Fruit fly (Drosophila melanogaster) whole organism, embryonic: ENCODE data around the gene GAPsec.

ENCODE experiments used
- Ada2b ChIP-seq: fragments of 200-800 bp; sonication (Bioruptor generic); IDR thresholded peaks from 2 replicates; pipeline ENCODE4 v1.3.6; 2022; ENCODE audit warnings: missing biosample characterization, missing genetic modification characterization
- Aef1 ChIP-seq: fragments of 200-800 bp; sonication (Bioruptor generic); IDR thresholded peaks from 3 replicates; pipeline ENCODE4 v1.3.6; 2022; ENCODE audit warnings: missing biosample characterization, missing genetic modification characterization
- CG10267 ChIP-seq: fragments of 200-800 bp; sonication (Bioruptor generic); optimal IDR thresholded peaks from 2 replicates; lab custom pipeline; 2018; ENCODE audit warnings: missing biosample characterization, mild to moderate bottlenecking, missing genetic modification characterization, moderate library complexity
- CG10274 ChIP-seq: fragments of 200-800 bp; sonication (Bioruptor generic); optimal IDR thresholded peaks from 3 replicates; lab custom pipeline; 2017; ENCODE audit warnings: missing biosample characterization, mild to moderate bottlenecking, missing genetic modification characterization
- CG10366 ChIP-seq: fragments of 200-800 bp; sonication (Bioruptor generic); IDR thresholded peaks from 2 replicates; pipeline ENCODE4 v1.3.6; 2022; ENCODE audit warnings: missing biosample characterization, missing genetic modification characterization
- CG10979 ChIP-seq: fragments of 200-800 bp; sonication (Bioruptor generic); optimal IDR thresholded peaks from 2 replicates; lab custom pipeline; 2018; ENCODE audit warnings: missing biosample characterization, mild to moderate bottlenecking, missing genetic modification characterization, moderate library complexity
- CG11504 ChIP-seq: fragments of 200-800 bp; sonication (Bioruptor generic); optimal IDR thresholded peaks from 3 replicates; lab custom pipeline; 2019; ENCODE audit warnings: missing biosample characterization, mild to moderate bottlenecking, missing genetic modification characterization, moderate library complexity
- CG15269 ChIP-seq: fragments of 200-800 bp; sonication (Bioruptor generic); optimal IDR thresholded peaks from 2 replicates; lab custom pipeline; 2018; ENCODE audit warnings: missing biosample characterization, mild to moderate bottlenecking, missing genetic modification characterization, moderate library complexity
- CG30403 ChIP-seq: fragments of 200-800 bp; sonication (Bioruptor generic); optimal IDR thresholded peaks from 3 replicates; lab custom pipeline; 2016; ENCODE audit warnings: missing biosample characterization, missing genetic modification characterization
- CG3407 ChIP-seq: fragments of 200-800 bp; sonication (Bioruptor generic); optimal IDR thresholded peaks from 2 replicates; lab custom pipeline; 2018; ENCODE audit warnings: missing biosample characterization, mild to moderate bottlenecking, missing genetic modification characterization
- CG3838 ChIP-seq: fragments of 200-800 bp; sonication (Bioruptor generic); optimal IDR thresholded peaks from 3 replicates; lab custom pipeline; 2016; ENCODE audit warnings: missing biosample characterization, missing genetic modification characterization
- CG5180 ChIP-seq: fragments of 200-800 bp; sonication (Bioruptor generic); optimal IDR thresholded peaks from 3 replicates; lab custom pipeline; 2017; ENCODE audit warnings: missing biosample characterization, missing genetic modification characterization, mild to moderate bottlenecking, moderate library complexity, missing genetic modification reagents
- CG6175 ChIP-seq: fragments of 200-800 bp; sonication (Bioruptor generic); IDR thresholded peaks from 3 replicates; pipeline ENCODE4 v1.3.6; 2022; ENCODE audit warnings: missing biosample characterization, missing genetic modification characterization
- CG8089 ChIP-seq: fragments of 200-800 bp; sonication (Bioruptor generic); optimal IDR thresholded peaks from 3 replicates; lab custom pipeline; 2016; ENCODE audit warnings: missing biosample characterization, missing genetic modification characterization
- CG8478 ChIP-seq: fragments of >200 bp; optimal IDR thresholded peaks from 2 replicates; lab custom pipeline; 2018
- CG9609 ChIP-seq: fragments of 200-800 bp; sonication (Bioruptor generic); optimal IDR thresholded peaks from 3 replicates; lab custom pipeline; 2016; ENCODE audit warnings: missing biosample characterization, missing genetic modification characterization
- CG9876 ChIP-seq: fragments of 200-800 bp; sonication (Bioruptor generic); optimal IDR thresholded peaks from 2 replicates; lab custom pipeline; 2016; ENCODE audit warnings: missing biosample characterization, missing genetic modification characterization
- CkIIα-i1 ChIP-seq: fragments of 200-800 bp; sonication (Bioruptor generic); IDR thresholded peaks from 2 replicates; pipeline ENCODE4 v1.3.6; 2022; ENCODE audit warnings: missing biosample characterization, missing genetic modification characterization
- Dad ChIP-seq: fragments of 200-800 bp; sonication (Bioruptor generic); optimal IDR thresholded peaks from 3 replicates; lab custom pipeline; 2016; ENCODE audit warnings: missing biosample characterization, missing genetic modification characterization
- Dek ChIP-seq: fragments of 200-800 bp; sonication (Bioruptor generic); optimal IDR thresholded peaks from 3 replicates; lab custom pipeline; 2019; ENCODE audit warnings: missing biosample characterization, mild to moderate bottlenecking, missing genetic modification characterization, moderate library complexity
- Dfd ChIP-seq, 2 experiments: fragments of >200 bp; optimal IDR thresholded peaks; 2 replicates each; lab custom pipeline; 2017; ENCODE audit warnings: missing biosample characterization in 2 of 2, missing genetic modification characterization in 2 of 2
- GATAe ChIP-seq: fragments of 200-800 bp; sonication (Bioruptor generic); conservative IDR thresholded peaks from 2 replicates; pipeline ENCODE4 v1.3.6; 2022; ENCODE audit warnings: missing biosample characterization, missing genetic modification characterization
- Gug ChIP-seq: fragments of 200-800 bp; sonication (Bioruptor generic); IDR thresholded peaks from 4 replicates; pipeline ENCODE4 v1.3.6; 2022; ENCODE audit warnings: missing biosample characterization, missing genetic modification characterization
- Hr78 ChIP-seq, 2 experiments: fragments of 200-800 bp in 1 of 2; fragments of >200 bp in 1 of 2; sonication (Bioruptor generic) in 1 of 2; optimal IDR thresholded peaks; 2 replicates each; lab custom pipeline; 2017 to 2019; ENCODE audit warnings: missing biosample characterization in 2 of 2, missing genetic modification characterization in 2 of 2, mild to moderate bottlenecking in 1 of 2, moderate library complexity in 1 of 2
- MTF-1 ChIP-seq: fragments of 200-800 bp; sonication (Bioruptor generic); optimal IDR thresholded peaks from 2 replicates; lab custom pipeline; 2018; ENCODE audit warnings: missing biosample characterization, mild to moderate bottlenecking, missing genetic modification characterization, borderline replicate concordance
- NFAT ChIP-seq: fragments of 200-800 bp; sonication (Bioruptor generic); IDR thresholded peaks from 2 replicates; pipeline ENCODE4 v1.3.6; 2022; ENCODE audit warnings: missing biosample characterization, missing genetic modification characterization
- Neu2 ChIP-seq: fragments of 200-800 bp; sonication (Bioruptor generic); optimal IDR thresholded peaks from 3 replicates; lab custom pipeline; 2016; ENCODE audit warnings: missing biosample characterization, missing genetic modification characterization, borderline replicate concordance
- PHDP ChIP-seq: fragments of 200-800 bp; sonication (Bioruptor generic); optimal IDR thresholded peaks from 3 replicates; lab custom pipeline; 2018; ENCODE audit warnings: missing biosample characterization, mild to moderate bottlenecking, missing genetic modification characterization, moderate library complexity
- Poxn ChIP-seq: fragments of 200-800 bp; sonication (Bioruptor generic); IDR thresholded peaks from 2 replicates; pipeline ENCODE4 v1.3.6; 2022; ENCODE audit warnings: missing biosample characterization, missing genetic modification characterization
- Scr ChIP-seq: fragments of 200-800 bp; sonication (Bioruptor generic); IDR thresholded peaks from 2 replicates; pipeline ENCODE4 v1.3.6; 2022; ENCODE audit warnings: missing biosample characterization, missing genetic modification characterization; ENCODE audit not compliant: partially characterized antibody
- Spps ChIP-seq: fragments of 200-800 bp; sonication (Bioruptor generic); optimal IDR thresholded peaks from 2 replicates; lab custom pipeline; 2018; ENCODE audit warnings: missing biosample characterization, mild to moderate bottlenecking, missing genetic modification characterization
- Usf ChIP-seq: fragments of 200-800 bp; sonication (Bioruptor generic); optimal IDR thresholded peaks from 2 replicates; lab custom pipeline; 2017; ENCODE audit warnings: missing genotype, missing biosample characterization, missing genetic modification characterization
- az2 ChIP-seq: fragments of 200-800 bp; sonication (Bioruptor generic); optimal IDR thresholded peaks from 3 replicates; lab custom pipeline; 2016; ENCODE audit warnings: missing biosample characterization, missing genetic modification characterization
- chinmo ChIP-seq: fragments of 200-800 bp; sonication (Bioruptor generic); IDR thresholded peaks from 4 replicates; pipeline ENCODE4 v1.3.6; 2022; ENCODE audit warnings: missing biosample characterization, missing genetic modification characterization; ENCODE audit not compliant: partially characterized antibody
- da ChIP-seq: fragments of 200-800 bp; sonication (Bioruptor generic); optimal IDR thresholded peaks from 2 replicates; lab custom pipeline; 2016; ENCODE audit warnings: missing biosample characterization, missing genetic modification characterization
- danr ChIP-seq: fragments of 200-800 bp; sonication (Bioruptor generic); IDR thresholded peaks from 2 replicates; pipeline ENCODE4 v1.3.6; 2022; ENCODE audit warnings: missing biosample characterization, missing genetic modification characterization
- gce ChIP-seq: fragments of 200-800 bp; sonication (Bioruptor generic); IDR thresholded peaks from 3 replicates; pipeline ENCODE4 v1.3.6; 2022; ENCODE audit warnings: missing biosample characterization, missing genetic modification characterization
- grn ChIP-seq: fragments of 200-800 bp; sonication (Bioruptor generic); optimal IDR thresholded peaks from 3 replicates; lab custom pipeline; 2017; ENCODE audit warnings: missing biosample characterization, missing genetic modification characterization
- jigr1 ChIP-seq: fragments of 200-800 bp; sonication (Bioruptor generic); IDR thresholded peaks from 3 replicates; pipeline ENCODE4 v1.3.6; 2022; ENCODE audit warnings: missing biosample characterization, missing genetic modification characterization
- kay ChIP-seq: fragments of 200-800 bp; sonication (Bioruptor generic); optimal IDR thresholded peaks from 2 replicates; lab custom pipeline; 2016; ENCODE audit warnings: missing biosample characterization, missing genetic modification characterization
- kni ChIP-seq: fragments of 200-800 bp; sonication (Bioruptor generic); optimal IDR thresholded peaks from 3 replicates; lab custom pipeline; 2017; ENCODE audit warnings: mild to moderate bottlenecking, missing biosample characterization, missing genetic modification reagents, missing genetic modification characterization
- lmd ChIP-seq: fragments of 200-800 bp; sonication (Bioruptor generic); IDR thresholded peaks from 2 replicates; pipeline ENCODE4 v1.3.6; 2022; ENCODE audit warnings: missing biosample characterization, missing genetic modification characterization
- mam ChIP-seq: fragments of 200-800 bp; sonication (Bioruptor generic); optimal IDR thresholded peaks from 3 replicates; lab custom pipeline; 2016; ENCODE audit warnings: missing biosample characterization, missing genetic modification characterization
- nerfin-1 ChIP-seq: fragments of 200-800 bp; sonication (Bioruptor generic); optimal IDR thresholded peaks from 3 replicates; lab custom pipeline; 2019; ENCODE audit warnings: missing biosample characterization, mild to moderate bottlenecking, missing genetic modification characterization, moderate library complexity
- pho ChIP-seq: fragments of 200-800 bp; sonication (Bioruptor generic); optimal IDR thresholded peaks from 2 replicates; lab custom pipeline; 2016; ENCODE audit warnings: missing biosample characterization, missing genetic modification characterization
- pzg ChIP-seq: fragments of 200-800 bp; sonication (Bioruptor generic); optimal IDR thresholded peaks from 3 replicates; lab custom pipeline; 2018; ENCODE audit warnings: missing biosample characterization, mild to moderate bottlenecking, missing genetic modification characterization, moderate library complexity
- ro ChIP-seq: fragments of 200-800 bp; sonication (Bioruptor generic); IDR thresholded peaks from 2 replicates; pipeline ENCODE4 v1.3.6; 2022; ENCODE audit warnings: missing biosample characterization, missing genetic modification characterization
- tx ChIP-seq: fragments of 200-800 bp; sonication (Bioruptor generic); optimal IDR thresholded peaks from 2 replicates; lab custom pipeline; 2016; ENCODE audit warnings: missing biosample characterization, missing genetic modification characterization

GAPsec gene

dm6 chr3L:8629701-8630343, 6.1 kb upstream of the GAPsec start (continued):
- TF ChIP-seq mam (GFP tag; lab: Kevin White, UChicago), result no peak

- no peak for TF ChIP-seq chinmo (GFP tag; lab: Robert Waterston, UW)
- peak; percentile 65 for TF ChIP-seq Aef1 (GFP tag; lab: Robert Waterston, UW)
- peak in 1 of 2 experiments; percentile 49 for TF ChIP-seq Hr78 (GFP tag; optimal IDR thresholded peaks at IDR 0.05; lab: Kevin White, UChicago)
- TF ChIP-seq Spps (tag; lab: Kevin White, UChicago), result peak; percentile 40
- no peak for TF ChIP-seq CG6175 (GFP tag; lab: Robert Waterston, UW)
- TF ChIP-seq kni (GFP tag; lab: Kevin White, UChicago), result no peak
- 0 out of 2 replicates have a peak, but pooled peaks have one; percentile 21 for TF ChIP-seq GATAe (GFP tag; lab: Robert Waterston, UW)
- TF ChIP-seq Usf (GFP tag; lab: Kevin White, UChicago), result no peak
- no peak for TF ChIP-seq CG9876
- TF ChIP-seq CG11504 (tag; lab: Kevin White, UChicago), result peak; percentile 82
- TF ChIP-seq CG9609 (GFP tag; lab: Kevin White, UChicago), result no peak
- 0 out of 4 replicates have a peak, but pooled peaks have one; percentile 34 for TF ChIP-seq Gug (GFP tag; lab: Robert Waterston, UW)
- TF ChIP-seq CG10979 (tag; lab: Kevin White, UChicago), result peak; percentile 82
- TF ChIP-seq pho (GFP tag; lab: Kevin White, UChicago), result no peak
- peak; percentile 41 for TF ChIP-seq CG10366 (GFP tag; lab: Robert Waterston, UW)
- peak; percentile 74 for TF ChIP-seq CG15269 (tag; lab: Kevin White, UChicago)
- peak; percentile 11 for TF ChIP-seq CG3407
- peak; percentile 74 for TF ChIP-seq CG10267 (tag; lab: Kevin White, UChicago)
- no peak for TF ChIP-seq pzg (GFP tag; lab: Kevin White, UChicago)
- peak; percentile 86 for TF ChIP-seq Ada2b
- no peak for TF ChIP-seq Dfd (GFP tag; optimal IDR thresholded peaks at IDR 0.05; lab: Kevin White, UChicago)
- peak; percentile 70 for TF ChIP-seq PHDP (tag; lab: Kevin White, UChicago)
- peak; percentile 37; the same call in 1 of the 2 replicates for TF ChIP-seq ro
- peak; percentile 42 for TF ChIP-seq Dek (tag; lab: Kevin White, UChicago)
- TF ChIP-seq az2 (GFP tag; lab: Kevin White, UChicago), result peak; percentile 51
- no peak for TF ChIP-seq tx (GFP tag; lab: Kevin White, UChicago)
- TF ChIP-seq MTF-1 (GFP tag; lab: Kevin White, UChicago), result no peak
- peak; percentile 8 for TF ChIP-seq CG30403 (GFP tag; lab: Kevin White, UChicago)
- no peak for TF ChIP-seq CG10274 (GFP tag; lab: Kevin White, UChicago)
- no peak for TF ChIP-seq CG8089 (GFP tag; lab: Kevin White, UChicago)
- TF ChIP-seq Neu2, result no peak
- TF ChIP-seq CG3838 (GFP tag; lab: Kevin White, UChicago), result no peak
- peak; percentile 28 for TF ChIP-seq CG5180
- no peak for TF ChIP-seq CkIIα-i1 (GFP tag; lab: Robert Waterston, UW)
- TF ChIP-seq CG8478 (lab: Kevin White, UChicago), result no peak
- no peak for TF ChIP-seq da (GFP tag; lab: Kevin White, UChicago)
- no peak for TF ChIP-seq jigr1 (GFP tag; lab: Robert Waterston, UW)
- TF ChIP-seq lmd (GFP tag; lab: Robert Waterston, UW), result peak; percentile 83
- no peak for TF ChIP-seq Scr
- no peak for TF ChIP-seq Dad (GFP tag; lab: Kevin White, UChicago)
- no peak for TF ChIP-seq grn
- peak; percentile 65; the same call in 1 of the 3 replicates for TF ChIP-seq gce
- TF ChIP-seq Poxn (GFP tag; lab: Robert Waterston, UW), result no peak
- peak; percentile 21; the same call in 1 of the 2 replicates for TF ChIP-seq danr (GFP tag; lab: Robert Waterston, UW)
- TF ChIP-seq NFAT (GFP tag; lab: Robert Waterston, UW), result peak; percentile 47; the same call in 1 of the 2 replicates
- TF ChIP-seq nerfin-1 (tag; lab: Kevin White, UChicago), result peak; percentile 29
- no peak for TF ChIP-seq kay (GFP tag; lab: Kevin White, UChicago)
These were observed 5.3 kb upstream of the GAPsec start for dm6 chr3L:8628964-8629363.
